Fruit fly (Drosophila melanogaster) whole organism, pupa: ENCODE results near the gene CG3104.
A peak's percentile ranks its signal among the peaks of the same experiment; 100 is the strongest.

Source experiments
- CG10348 ChIP-seq: fragments of 200-800 bp; sonication (Bioruptor generic); IDR thresholded peaks from 2 replicates; pipeline ENCODE4 v1.3.6; 2022; ENCODE audit warnings: missing biosample characterization, missing genetic modification characterization
- CG13204 ChIP-seq: fragments of 200-800 bp; sonication (Bioruptor generic); optimal IDR thresholded peaks from 2 replicates; lab custom pipeline; 2018; ENCODE audit warnings: missing biosample characterization, mild to moderate bottlenecking, missing genetic modification characterization, moderate library complexity
- CG17806 ChIP-seq: fragments of 200-800 bp; sonication (Bioruptor generic); optimal IDR thresholded peaks from 2 replicates; lab custom pipeline; 2018; ENCODE audit warnings: missing biosample characterization, mild to moderate bottlenecking, missing genetic modification characterization, moderate library complexity
- CG32121 ChIP-seq: fragments of 200-800 bp; sonication (Bioruptor generic); IDR thresholded peaks from 2 replicates; pipeline ENCODE4 v1.3.6; 2022; ENCODE audit warnings: missing biosample characterization, missing genetic modification characterization
- CG4496 ChIP-seq: fragments of 200-800 bp; sonication (Bioruptor generic); IDR thresholded peaks from 3 replicates; pipeline ENCODE4 v1.3.6; 2022; ENCODE audit warnings: missing biosample characterization, missing genetic modification characterization
- Ets98B ChIP-seq: fragments of 200-800 bp; sonication (Bioruptor generic); IDR thresholded peaks from 2 replicates; pipeline ENCODE4 v1.3.6; 2022; ENCODE audit warnings: missing biosample characterization, missing genetic modification characterization
- Pif1B ChIP-seq: fragments of 200-800 bp; sonication (Bioruptor generic); optimal IDR thresholded peaks from 3 replicates; lab custom pipeline; 2016; ENCODE audit warnings: missing biosample characterization, missing genetic modification characterization

DNA sequence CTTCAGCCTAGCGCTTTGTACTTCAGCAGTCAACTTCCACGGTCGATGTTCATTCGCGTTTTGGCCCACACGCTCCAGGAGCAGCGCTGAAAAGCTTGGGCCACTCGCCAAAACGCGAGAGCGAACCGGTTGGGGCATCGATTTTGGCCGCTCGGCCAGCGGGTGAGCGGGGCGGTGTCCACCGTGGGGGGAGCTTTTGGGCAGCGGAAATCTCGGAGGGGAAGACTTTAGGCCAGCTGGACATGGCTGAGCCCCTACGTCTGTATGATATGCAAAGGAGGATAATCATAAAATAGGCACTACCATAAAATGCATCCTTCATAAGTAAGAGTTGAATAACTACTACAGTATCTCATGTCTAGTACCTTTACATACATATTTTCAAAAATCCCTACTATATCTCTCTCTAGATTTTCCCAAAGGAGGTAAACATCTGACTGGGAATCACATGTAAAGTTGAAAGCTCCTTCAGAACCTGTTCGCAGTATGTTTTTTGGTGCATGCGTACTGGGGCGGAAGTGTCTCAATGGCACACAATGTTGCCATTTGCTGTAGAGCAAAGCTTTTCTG, 55.6 kb downstream of the CG3104 start, which contains the start of gene Syt1:
- no peak for TF ChIP-seq Ets98B
- no peak for TF ChIP-seq Pif1B (GFP tag; lab: Kevin White, UChicago)
- no peak for TF ChIP-seq CG17806 (tag; lab: Kevin White, UChicago)
- no peak for TF ChIP-seq CG32121
- TF ChIP-seq CG10348 (GFP tag; lab: Robert Waterston, UW) = no peak
- TF ChIP-seq CG4496 = 0 out of 3 replicates have a peak, but pooled peaks have one; percentile 9
- no peak for TF ChIP-seq CG13204
